Fruit fly (Drosophila melanogaster) whole organism, adult: ENCODE data around the gene sac.

Source experiments
- CG7045 ChIP-seq: fragments of 200-800 bp; sonication (Bioruptor generic); optimal IDR thresholded peaks from 2 replicates; lab custom pipeline; 2017; ENCODE audit warnings: missing biosample characterization, mild to moderate bottlenecking, missing genetic modification characterization
- Mnt ChIP-seq: fragments of 200-800 bp; sonication (Bioruptor generic); optimal IDR thresholded peaks from 2 replicates; lab custom pipeline; 2016; ENCODE audit warnings: missing biosample characterization, mild to moderate bottlenecking, missing genetic modification characterization
- kay ChIP-seq: fragments of 200-800 bp; sonication (Bioruptor generic); peaks from one replicate; lab custom pipeline; 2016; ENCODE audit warnings: missing biosample characterization, missing genetic modification characterization, borderline replicate concordance
- pad ChIP-seq: fragments of 200-800 bp; sonication (Bioruptor generic); optimal IDR thresholded peaks from 3 replicates; lab custom pipeline; 2017; ENCODE audit warnings: missing biosample characterization, missing genetic modification characterization, mild to moderate bottlenecking, moderate library complexity, missing genetic modification reagents

DNA sequence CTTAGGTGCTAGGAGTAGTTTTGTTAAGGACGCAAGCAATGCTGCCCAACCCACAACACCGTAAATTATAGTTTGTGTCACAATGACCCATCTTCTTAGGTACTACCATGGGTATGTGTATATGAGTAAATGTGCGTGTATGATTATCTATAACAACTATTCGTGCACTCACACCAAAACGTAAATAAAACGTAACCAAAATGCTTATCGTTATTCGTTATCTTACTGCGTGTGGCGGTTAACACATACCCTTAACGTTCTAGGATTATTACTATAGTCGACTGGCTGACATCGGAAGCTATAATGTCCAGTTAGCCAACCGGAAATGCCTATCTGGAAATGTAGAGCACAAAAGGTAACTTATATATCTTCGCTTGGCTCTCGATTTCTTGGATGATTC is 35.5 kb upstream of the sac start:
- TF ChIP-seq pad (GFP tag; lab: Kevin White, UChicago) (no peak), Mnt (GFP tag; lab: Kevin White, UChicago) (no peak), kay (GFP tag; lab: Kevin White, UChicago) (no peak), CG7045 (GFP tag; lab: Kevin White, UChicago) (no peak)
